Worm (Caenorhabditis elegans): ENCODE measurements around the gene F45D3.3.

The F45D3.3 gene

ce11 chrV:12541207-12541606 is 9.0 kb downstream of the F45D3.3 start (continued):
- TF ChIP-seq F23B12.7 (tag; optimal IDR thresholded peaks at IDR 0.05; ENCODE audit: insufficient read depth) (no peak), mes-4 (tag; optimal IDR thresholded peaks at IDR 0.05) (no peak), bed-2 (GFP tag; IDR thresholded peaks at IDR 0.05) (no peak), ztf-26 (tag; optimal IDR thresholded peaks at IDR 0.05) (no peak), F55B11.4 (tag; optimal IDR thresholded peaks at IDR 0.05; ENCODE audit: borderline replicate concordance, insufficient read depth) (no peak), F57C9.4 (tag; optimal IDR thresholded peaks at IDR 0.05) (no peak)

ce11 chrV:12540739-12541138 is 9.4 kb downstream of the F45D3.3 start, which contains the start of gene F45D3.2:
Gene F45D3.2 (plus strand): TSS chrV:12541039.
- TF ChIP-seq B0336.3 (GFP tag; IDR thresholded peaks at IDR 0.05) (no peak), lin-40 (tag; optimal IDR thresholded peaks at IDR 0.05) (no peak), Y95B8A.8 (GFP tag; IDR thresholded peaks at IDR 0.05) (no peak), nfya-2 (GFP tag; IDR thresholded peaks at IDR 0.05) (no peak), let-607 (tag; optimal IDR thresholded peaks at IDR 0.05) (no peak), nhr-27 (tag; optimal IDR thresholded peaks at IDR 0.05) (no peak), F49E8.2 (tag; optimal IDR thresholded peaks at IDR 0.05; ENCODE audit: insufficient read depth) (no peak), F57C9.4 (tag; optimal IDR thresholded peaks at IDR 0.05) (no peak), ztf-25 (GFP tag; IDR thresholded peaks at IDR 0.05) (no peak), tbx-9 (tag; optimal IDR thresholded peaks at IDR 0.05; ENCODE audit: borderline replicate concordance) (no peak), nhr-179 (tag; optimal IDR thresholded peaks at IDR 0.05) (no peak)

ce11 chrV:12540018-12540417 is 10.2 kb downstream of the F45D3.3 start:
- TF ChIP-seq atf-7 (tag; optimal IDR thresholded peaks at IDR 0.05) = no peak
- TF ChIP-seq lsl-1 (GFP tag; optimal IDR thresholded peaks at IDR 0.05) = no peak
- no peak for TF ChIP-seq attf-5 (GFP tag; optimal IDR thresholded peaks at IDR 0.05)
- peak; percentile 23 for TF ChIP-seq nhr-80 (tag; optimal IDR thresholded peaks at IDR 0.05)
- no peak for TF ChIP-seq ztf-26 (tag; optimal IDR thresholded peaks at IDR 0.05)
- TF ChIP-seq somi-1 (GFP tag; optimal IDR thresholded peaks at IDR 0.05) = no peak
- no peak for TF ChIP-seq ceh-58 (GFP tag; IDR thresholded peaks at IDR 0.05)
- TF ChIP-seq Y56A3A.18 (GFP tag; IDR thresholded peaks at IDR 0.05) = no peak
- TF ChIP-seq sptf-2 (GFP tag; optimal IDR thresholded peaks at IDR 0.05) = no peak
- TF ChIP-seq egl-44 (GFP tag; IDR thresholded peaks at IDR 0.05) = no peak
- TF ChIP-seq ZK185.1 (tag; optimal IDR thresholded peaks at IDR 0.05; ENCODE audit: poor library complexity, severe bottlenecking) = peak; percentile 13

- no peak for TF ChIP-seq cebp-2 (GFP tag; IDR thresholded peaks at IDR 0.05)
- TF ChIP-seq tbx-9 (tag; optimal IDR thresholded peaks at IDR 0.05; ENCODE audit: borderline replicate concordance) = no peak
- TF ChIP-seq K12H6.12 (tag; optimal IDR thresholded peaks at IDR 0.05) = no peak
Measured at ce11 chrV:12538984-12539852, 11.0 kb downstream of the F45D3.3 start.

- TF ChIP-seq ztf-26 (tag; optimal IDR thresholded peaks at IDR 0.05) = no peak
- no peak for TF ChIP-seq madf-3 (GFP tag; IDR thresholded peaks at IDR 0.05)
- no peak for TF ChIP-seq F10E7.11 (tag; optimal IDR thresholded peaks at IDR 0.05)
- no peak for TF ChIP-seq egl-44 (GFP tag; IDR thresholded peaks at IDR 0.05)
- no peak for TF ChIP-seq attf-6 (GFP tag; IDR thresholded peaks at IDR 0.05)
- TF ChIP-seq B0336.3 (GFP tag; IDR thresholded peaks at IDR 0.05) = no peak
- TF ChIP-seq aptf-2 (GFP tag; conservative IDR thresholded peaks at IDR 0.05) = no peak
- no peak for TF ChIP-seq ztf-28 (GFP tag; IDR thresholded peaks at IDR 0.05)
- TF ChIP-seq cebp-2 (GFP tag; IDR thresholded peaks at IDR 0.05) = no peak
- no peak for TF ChIP-seq nhr-27 (tag; optimal IDR thresholded peaks at IDR 0.05)
- no peak for TF ChIP-seq ceh-40 (GFP tag; IDR thresholded peaks at IDR 0.05)
- no peak for TF ChIP-seq F57A8.1 (GFP tag; optimal IDR thresholded peaks at IDR 0.05)
- no peak for TF ChIP-seq efl-1 (GFP tag; optimal IDR thresholded peaks at IDR 0.05)
- TF ChIP-seq snpc-1.1 (tag; optimal IDR thresholded peaks at IDR 0.05; ENCODE audit: insufficient read depth) = no peak
- no peak for TF ChIP-seq lir-1 (GFP tag; conservative IDR thresholded peaks at IDR 0.05)
- TF ChIP-seq hmg-20 (GFP tag; IDR thresholded peaks at IDR 0.05) = no peak
- no peak for TF ChIP-seq ceh-100 (GFP tag; IDR thresholded peaks at IDR 0.05)
Measured at ce11 chrV:12537505-12537904, 12.7 kb downstream of the F45D3.3 start.

All from whole organism, young adult.